Fruit fly (Drosophila melanogaster) whole organism, embryonic: ENCODE measurements around the gene CG7379.
A peak's percentile ranks its signal among the peaks of the same experiment; 100 is the strongest.

ENCODE experiments used
- Aef1 ChIP-seq: fragments of 200-800 bp; sonication (Bioruptor generic); IDR thresholded peaks from 3 replicates; pipeline ENCODE4 v1.3.6; 2022; ENCODE audit warnings: missing biosample characterization, missing genetic modification characterization
- Atf3 ChIP-seq: fragments of 200-800 bp; sonication (Bioruptor generic); optimal IDR thresholded peaks from 3 replicates; lab custom pipeline; 2016; ENCODE audit warnings: missing biosample characterization, missing genetic modification characterization
- CG10147 ChIP-seq: fragments of 200-800 bp; sonication (Bioruptor generic); optimal IDR thresholded peaks from 2 replicates; lab custom pipeline; 2019; ENCODE audit warnings: missing biosample characterization, mild to moderate bottlenecking, missing genetic modification characterization, moderate library complexity
- CG11085 ChIP-seq: fragments of 200-800 bp; sonication (Bioruptor generic); IDR thresholded peaks from 2 replicates; pipeline ENCODE4 v1.3.6; 2022; ENCODE audit warnings: missing biosample characterization, missing genetic modification characterization
- CG11504 ChIP-seq: fragments of 200-800 bp; sonication (Bioruptor generic); optimal IDR thresholded peaks from 3 replicates; lab custom pipeline; 2019; ENCODE audit warnings: missing biosample characterization, mild to moderate bottlenecking, missing genetic modification characterization, moderate library complexity
- CG11560 ChIP-seq: fragments of 200-800 bp; sonication (Bioruptor generic); IDR thresholded peaks from 3 replicates; pipeline ENCODE4 v1.3.6; 2022; ENCODE audit warnings: missing biosample characterization, missing genetic modification characterization
- CG11695 ChIP-seq: fragments of 200-800 bp; sonication (Bioruptor generic); IDR thresholded peaks from 3 replicates; pipeline ENCODE4 v1.3.6; 2022; ENCODE audit warnings: missing biosample characterization, missing genetic modification characterization
- CG14050 ChIP-seq: fragments of 200-800 bp; sonication (Bioruptor generic); IDR thresholded peaks from 3 replicates; pipeline ENCODE4 v1.3.6; 2022; ENCODE audit warnings: missing biosample characterization, missing genetic modification characterization
- CG2116 ChIP-seq: fragments of 200-800 bp; sonication (Bioruptor generic); optimal IDR thresholded peaks from 3 replicates; lab custom pipeline; 2018; ENCODE audit warnings: missing biosample characterization, mild to moderate bottlenecking, missing genetic modification characterization
- CG31365 ChIP-seq: fragments of 200-800 bp; sonication (Bioruptor generic); optimal IDR thresholded peaks from 2 replicates; lab custom pipeline; 2018; ENCODE audit warnings: missing biosample characterization, mild to moderate bottlenecking, missing genetic modification characterization
- CG33213 ChIP-seq: fragments of 200-800 bp; sonication (Bioruptor generic); optimal IDR thresholded peaks from 3 replicates; lab custom pipeline; 2016; ENCODE audit warnings: missing biosample characterization, missing genetic modification characterization
- CG4282 ChIP-seq: fragments of 200-800 bp; sonication (Bioruptor generic); optimal IDR thresholded peaks from 2 replicates; lab custom pipeline; 2016; ENCODE audit warnings: missing biosample characterization, missing genetic modification characterization
- CG6272 ChIP-seq: fragments of 200-800 bp; sonication (Bioruptor generic); IDR thresholded peaks from 2 replicates; pipeline ENCODE4 v1.3.6; 2022; ENCODE audit warnings: missing biosample characterization, missing genetic modification characterization
- CG7271 ChIP-seq: fragments of 200-800 bp; sonication (Bioruptor generic); optimal IDR thresholded peaks from 2 replicates; lab custom pipeline; 2018; ENCODE audit warnings: missing biosample characterization, mild to moderate bottlenecking, missing genetic modification characterization, moderate library complexity
- CG7745 ChIP-seq: fragments of 200-800 bp; sonication (Bioruptor generic); optimal IDR thresholded peaks from 2 replicates; lab custom pipeline; 2018; ENCODE audit warnings: missing biosample characterization, mild to moderate bottlenecking, missing genetic modification characterization, moderate library complexity
- CG8281 ChIP-seq: fragments of 200-800 bp; sonication (Bioruptor generic); optimal IDR thresholded peaks from 2 replicates; lab custom pipeline; 2018; ENCODE audit warnings: missing biosample characterization, mild to moderate bottlenecking, missing genetic modification characterization, moderate library complexity
- CG9215 ChIP-seq: fragments of 200-800 bp; sonication (Bioruptor generic); IDR thresholded peaks from 2 replicates; pipeline ENCODE4 v1.3.6; 2022; ENCODE audit warnings: missing biosample characterization, missing genetic modification characterization
- D19A ChIP-seq: fragments of 200-800 bp; optimal IDR thresholded peaks from 3 replicates; lab custom pipeline; 2019; ENCODE audit warnings: missing biosample characterization, mild to moderate bottlenecking, missing genetic modification characterization, moderate library complexity
- Gug ChIP-seq: fragments of 200-800 bp; sonication (Bioruptor generic); IDR thresholded peaks from 4 replicates; pipeline ENCODE4 v1.3.6; 2022; ENCODE audit warnings: missing biosample characterization, missing genetic modification characterization
- HmgD ChIP-seq: fragments of 200-800 bp; sonication (Bioruptor generic); optimal IDR thresholded peaks from 3 replicates; lab custom pipeline; 2016; ENCODE audit warnings: missing biosample characterization, missing genetic modification characterization
- Hr51 ChIP-seq, 2 experiments: fragments of 200-800 bp; sonication (Bioruptor generic); optimal IDR thresholded peaks; 2 replicates in 1 of 2; 3 replicates in 1 of 2; lab custom pipeline; 2016 to 2018; ENCODE audit warnings: missing biosample characterization in 2 of 2, missing genetic modification characterization in 2 of 2, mild to moderate bottlenecking in 1 of 2, moderate library complexity in 1 of 2
- Lhr ChIP-seq: fragments of 200-800 bp; sonication (Bioruptor generic); optimal IDR thresholded peaks from 3 replicates; lab custom pipeline; 2017; ENCODE audit warnings: mild to moderate bottlenecking, missing biosample characterization, missing genetic modification reagents, missing genetic modification characterization
- Mrtf ChIP-seq: fragments of 200-800 bp; sonication (Bioruptor generic); IDR thresholded peaks from 3 replicates; pipeline ENCODE4 v1.3.6; 2022; ENCODE audit warnings: missing biosample characterization, missing genetic modification characterization
- NfI ChIP-seq: fragments of 200-800 bp; sonication (Bioruptor generic); optimal IDR thresholded peaks from 3 replicates; lab custom pipeline; 2018; ENCODE audit warnings: missing biosample characterization, mild to moderate bottlenecking, missing genetic modification characterization, moderate library complexity
- Oaz ChIP-seq: fragments of 200-800 bp; sonication (Bioruptor generic); IDR thresholded peaks from 2 replicates; pipeline ENCODE4 v1.3.6; 2022; ENCODE audit warnings: missing biosample characterization, missing genetic modification characterization
- Optix ChIP-seq: fragments of 200-800 bp; sonication (Bioruptor generic); IDR thresholded peaks from 3 replicates; pipeline ENCODE4 v1.3.6; 2022; ENCODE audit warnings: missing biosample characterization, missing genetic modification characterization
- PHDP ChIP-seq: fragments of 200-800 bp; sonication (Bioruptor generic); optimal IDR thresholded peaks from 3 replicates; lab custom pipeline; 2018; ENCODE audit warnings: missing biosample characterization, mild to moderate bottlenecking, missing genetic modification characterization, moderate library complexity
- Pdp1 ChIP-seq, 2 experiments: fragments of 200-800 bp; sonication (Bioruptor generic); optimal IDR thresholded peaks; 3 replicates each; lab custom pipeline; 2016; ENCODE audit warnings: missing biosample characterization in 2 of 2, missing genetic modification characterization in 2 of 2, mild to moderate bottlenecking in 1 of 2, moderate library complexity in 1 of 2
- Six4 ChIP-seq: fragments of 200-800 bp; sonication (Bioruptor generic); optimal IDR thresholded peaks from 2 replicates; lab custom pipeline; 2016; ENCODE audit warnings: missing biosample characterization, missing genetic modification characterization
- Spps ChIP-seq: fragments of 200-800 bp; sonication (Bioruptor generic); optimal IDR thresholded peaks from 2 replicates; lab custom pipeline; 2018; ENCODE audit warnings: missing biosample characterization, mild to moderate bottlenecking, missing genetic modification characterization
- aop ChIP-seq: fragments of 200-800 bp; sonication (Bioruptor generic); IDR thresholded peaks from 2 replicates; pipeline ENCODE4 v1.3.6; 2022; ENCODE audit warnings: missing biosample characterization, missing genetic modification characterization
- bab2 ChIP-seq: fragments of 200-800 bp; sonication (Bioruptor generic); optimal IDR thresholded peaks from 2 replicates; lab custom pipeline; 2016; ENCODE audit warnings: missing biosample characterization, missing genetic modification characterization
- cad ChIP-seq: fragments of >200 bp; optimal IDR thresholded peaks from 2 replicates; lab custom pipeline; 2017; ENCODE audit warnings: missing biosample characterization, missing genetic modification characterization
- crol ChIP-seq: fragments of 200-800 bp; sonication (Bioruptor generic); IDR thresholded peaks from 2 replicates; pipeline ENCODE4 v1.3.6; 2022; ENCODE audit warnings: missing biosample characterization, missing genetic modification characterization
- ewg ChIP-seq: fragments of 200-800 bp; sonication (Bioruptor generic); optimal IDR thresholded peaks from 3 replicates; lab custom pipeline; 2017; ENCODE audit warnings: mild to moderate bottlenecking, missing biosample characterization, missing genetic modification reagents, missing genetic modification characterization
- fd102C ChIP-seq: fragments of 200-800 bp; sonication (Bioruptor generic); optimal IDR thresholded peaks from 2 replicates; lab custom pipeline; 2018; ENCODE audit warnings: missing biosample characterization, mild to moderate bottlenecking, missing genetic modification characterization, moderate library complexity
- her ChIP-seq: fragments of 200-800 bp; sonication (Bioruptor generic); optimal IDR thresholded peaks from 2 replicates; lab custom pipeline; 2016; ENCODE audit warnings: missing biosample characterization, missing genetic modification characterization
- kay ChIP-seq: fragments of 200-800 bp; sonication (Bioruptor generic); optimal IDR thresholded peaks from 2 replicates; lab custom pipeline; 2016; ENCODE audit warnings: missing biosample characterization, missing genetic modification characterization
- lilli ChIP-seq: fragments of 200-800 bp; sonication (Bioruptor generic); optimal IDR thresholded peaks from 3 replicates; lab custom pipeline; 2016; ENCODE audit warnings: missing biosample characterization, missing genetic modification characterization
- onecut ChIP-seq: fragments of 200-800 bp; sonication (Bioruptor generic); IDR thresholded peaks from 2 replicates; pipeline ENCODE4 v1.3.6; 2022; ENCODE audit warnings: missing biosample characterization, missing genetic modification characterization
- pan ChIP-seq, 4 experiments: fragments of >200 bp in 3 of 4; fragments of 200-800 bp in 1 of 4; sonication (Bioruptor generic) in 1 of 4; optimal IDR thresholded peaks in 3 of 4; IDR thresholded peaks in 1 of 4; 2 replicates each; pipeline versions ENCODE4 v1.3.6 to Lab custom; 2017 to 2022; ENCODE audit warnings: missing biosample characterization in 2 of 4, missing genetic modification characterization in 2 of 4, mixed read lengths in 1 of 4
- repo ChIP-seq: fragments of 200-800 bp; sonication (Bioruptor generic); optimal IDR thresholded peaks from 2 replicates; lab custom pipeline; 2016; ENCODE audit warnings: missing biosample characterization, missing genetic modification characterization
- ro ChIP-seq: fragments of 200-800 bp; sonication (Bioruptor generic); IDR thresholded peaks from 2 replicates; pipeline ENCODE4 v1.3.6; 2022; ENCODE audit warnings: missing biosample characterization, missing genetic modification characterization
- scrt ChIP-seq: fragments of 200-800 bp; sonication (Bioruptor generic); optimal IDR thresholded peaks from 2 replicates; lab custom pipeline; 2018; ENCODE audit warnings: missing biosample characterization, mild to moderate bottlenecking, missing genetic modification characterization, moderate library complexity
- seq ChIP-seq: fragments of 200-800 bp; sonication (Bioruptor generic); IDR thresholded peaks from 2 replicates; pipeline ENCODE4 v1.3.6; 2022; ENCODE audit warnings: missing biosample characterization, missing genetic modification characterization
- sim ChIP-seq: fragments of 200-800 bp; sonication (Bioruptor generic); IDR thresholded peaks from 2 replicates; pipeline ENCODE4 v1.3.6; 2022; ENCODE audit warnings: missing biosample characterization, missing genetic modification characterization
- slou ChIP-seq: fragments of 200-800 bp; sonication (Bioruptor generic); optimal IDR thresholded peaks from 3 replicates; lab custom pipeline; 2016; ENCODE audit warnings: missing biosample characterization, missing genetic modification characterization
- sob ChIP-seq: fragments of 200-800 bp; sonication (Bioruptor generic); IDR thresholded peaks from 2 replicates; pipeline ENCODE4 v1.3.6; 2022; ENCODE audit warnings: missing biosample characterization, missing genetic modification characterization
- ssp ChIP-seq: fragments of 200-800 bp; sonication (Bioruptor generic); IDR thresholded peaks from 2 replicates; pipeline ENCODE4 v1.3.6; 2022; ENCODE audit warnings: missing biosample characterization, missing genetic modification characterization
- trem ChIP-seq: fragments of 200-800 bp; optimal IDR thresholded peaks from 3 replicates; lab custom pipeline; 2019; ENCODE audit warnings: missing biosample characterization, mild to moderate bottlenecking, missing genetic modification characterization, moderate library complexity

The CG7379 gene

DNA sequence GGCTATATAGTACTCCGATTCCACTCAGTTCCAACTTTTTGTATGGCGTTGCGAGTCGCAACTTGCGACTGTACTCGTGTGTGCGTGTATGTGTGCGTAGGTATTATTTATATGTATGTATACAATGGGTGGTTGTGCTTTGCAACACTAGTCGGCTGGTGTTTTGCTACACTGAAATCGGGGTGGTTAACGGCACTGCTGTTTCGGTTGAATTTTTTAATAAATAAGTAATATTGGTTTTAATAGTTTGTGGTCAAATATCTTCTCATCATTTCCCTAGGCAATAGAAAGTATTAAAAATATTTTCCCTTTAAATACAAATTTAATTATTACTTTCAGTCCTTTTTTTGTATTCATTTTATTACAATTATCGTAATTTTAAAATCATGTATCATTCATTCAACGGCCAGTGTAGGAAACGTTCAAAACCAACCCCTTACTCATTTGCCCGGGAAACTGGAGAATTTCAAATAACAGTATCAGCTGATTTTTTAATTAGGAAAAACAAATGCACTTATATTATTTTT is at the start of gene CG7379 (continued):
- TF ChIP-seq Hr51 (GFP tag; optimal IDR thresholded peaks at IDR 0.05; lab: Kevin White, UChicago) (peak in 1 of 2 experiments; percentile 86), her (GFP tag; lab: Kevin White, UChicago) (peak; percentile 63), Mrtf (peak; percentile 50; the same call in 2 of the 3 replicates), Oaz (no peak), Six4 (GFP tag; lab: Kevin White, UChicago) (peak; percentile 62), kay (peak; percentile 83), slou (GFP tag; lab: Kevin White, UChicago) (peak; percentile 75), lilli (GFP tag; lab: Kevin White, UChicago) (peak; percentile 89), CG11504 (tag; lab: Kevin White, UChicago) (peak; percentile 75), CG10147 (peak; percentile 77), sob (GFP tag; lab: Robert Waterston, UW) (peak; percentile 97), cad (GFP tag; lab: Kevin White, UChicago) (no peak), trem (tag; lab: Kevin White, UChicago) (peak; percentile 73), CG8281 (tag; lab: Kevin White, UChicago) (peak; percentile 39), ssp (peak; percentile 80), PHDP (tag; lab: Kevin White, UChicago) (peak; percentile 58), CG11085 (GFP tag; lab: Robert Waterston, UW) (peak; percentile 88), Lhr (GFP tag; lab: Kevin White, UChicago) (peak; percentile 73), bab2 (peak; percentile 88), pan (optimal IDR thresholded peaks at IDR 0.05; lab: Kevin White, UChicago) (no peak), pan (GFP tag; optimal IDR thresholded peaks at IDR 0.05 in 1 of 2, IDR thresholded peaks at IDR 0.05 in 1 of 2) (peak in 1 of 2 experiments; percentile 56), NfI (peak; percentile 89), Optix (GFP tag; lab: Robert Waterston, UW) (peak; percentile 20; the same call in 1 of the 3 replicates), CG11560 (tag; lab: Robert Waterston, UW) (peak; percentile 70; the same call in 2 of the 3 replicates), crol (no peak), CG33213 (GFP tag; lab: Kevin White, UChicago) (peak; percentile 72), CG2116 (GFP tag; lab: Kevin White, UChicago) (peak; percentile 70), CG4282 (GFP tag; lab: Kevin White, UChicago) (peak; percentile 70), CG6272 (GFP tag; lab: Robert Waterston, UW) (peak; percentile 56), CG11695 (GFP tag; lab: Robert Waterston, UW) (no peak), CG7745 (tag; lab: Kevin White, UChicago) (no peak), repo (GFP tag; lab: Kevin White, UChicago) (peak; percentile 47), Pdp1 (GFP tag; optimal IDR thresholded peaks at IDR 0.05; lab: Kevin White, UChicago) (peak; percentile 64 to 82), aop (no peak), CG14050 (peak; percentile 36; the same call in 1 of the 3 replicates), ro (peak; percentile 36; the same call in 1 of the 2 replicates), fd102C (peak; percentile 62), Aef1 (GFP tag; lab: Robert Waterston, UW) (peak; percentile 78), seq (peak; percentile 68), CG31365 (tag; lab: Kevin White, UChicago) (no peak), HmgD (peak; percentile 62), onecut (GFP tag; lab: Robert Waterston, UW) (peak; percentile 58), scrt (GFP tag; lab: Kevin White, UChicago) (peak; percentile 49), CG7271 (tag; lab: Kevin White, UChicago) (peak; percentile 41), D19A (tag; lab: Kevin White, UChicago) (peak; percentile 42), Gug (peak; percentile 76; the same call in 3 of the 4 replicates), Spps (no peak), CG9215 (GFP tag; lab: Robert Waterston, UW) (peak; percentile 85), sim (GFP tag; lab: Robert Waterston, UW) (no peak), Atf3 (peak; percentile 64), ewg (peak; percentile 70)
